Worm (Caenorhabditis elegans): ENCODE data around the gene cdk-12.

DNA sequence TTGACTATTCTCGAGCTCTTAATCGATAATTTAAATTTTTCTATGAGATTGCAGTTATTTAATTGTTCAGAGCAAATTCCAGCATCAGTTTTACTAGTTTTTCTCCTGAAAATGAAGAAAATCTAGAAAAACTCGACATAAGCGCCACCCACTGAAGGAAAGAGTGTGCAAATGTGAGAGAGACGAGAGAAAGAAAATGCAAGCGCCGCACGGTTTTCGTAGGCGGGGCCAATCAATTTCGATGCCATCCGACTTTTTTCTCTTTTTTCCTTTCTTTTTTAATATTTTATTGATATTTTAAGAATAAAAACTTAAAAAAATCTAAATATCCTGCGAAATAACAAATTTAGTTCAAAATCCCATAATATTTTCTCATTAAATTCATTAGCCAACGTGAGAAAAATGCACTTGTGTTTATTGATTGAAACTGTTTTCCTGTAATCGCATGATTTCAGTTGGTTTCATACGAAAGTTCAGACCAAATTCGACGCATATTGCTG is at the start of gene cdk-12:
- TF ChIP-seq him-1 (tag; optimal IDR thresholded peaks at IDR 0.05) (no peak), W03F9.2 (tag; optimal IDR thresholded peaks at IDR 0.05) (peak; percentile 67)
